Worm (Caenorhabditis elegans): ENCODE results near the gene nhr-32.

The nhr-32 gene

ce11 chrX:13294669-13295068 lies 42.9 kb downstream of the nhr-32 start, which contains the start of gene srd-36:
Gene srd-36 (minus strand): TSS chrX:13294769.
- TF ChIP-seq W03F9.2 (tag; optimal IDR thresholded peaks at IDR 0.05) (no peak), dao-5 (tag; optimal IDR thresholded peaks at IDR 0.05) (no peak)

- no peak for TF ChIP-seq W03F9.2 (tag; optimal IDR thresholded peaks at IDR 0.05)
- no peak for TF ChIP-seq dao-5 (tag; optimal IDR thresholded peaks at IDR 0.05)
- no peak for TF ChIP-seq him-1 (tag; optimal IDR thresholded peaks at IDR 0.05)
Observed at ce11 chrX:13300503-13300902, 48.7 kb downstream of the nhr-32 start, which contains the start of gene srd-39. Gene srd-39 (minus strand): TSS chrX:13300603.

ce11 chrX:13303357-13303756 lies 51.6 kb downstream of the nhr-32 start, which contains the start of gene srd-42:
Gene srd-42 (minus strand): TSS chrX:13303457.
- TF ChIP-seq dao-5 (tag; optimal IDR thresholded peaks at IDR 0.05) (no peak), him-1 (tag; optimal IDR thresholded peaks at IDR 0.05) (no peak), W03F9.2 (tag; optimal IDR thresholded peaks at IDR 0.05) (no peak)

ce11 chrX:13305779-13306178 lies 54.0 kb downstream of the nhr-32 start, which contains the start of gene srd-43:
Gene srd-43 (minus strand): TSS chrX:13305844.
- TF ChIP-seq dao-5 (tag; optimal IDR thresholded peaks at IDR 0.05) (no peak), W03F9.2 (tag; optimal IDR thresholded peaks at IDR 0.05) (no peak), him-1 (tag; optimal IDR thresholded peaks at IDR 0.05) (no peak)
